Worm (Caenorhabditis elegans) whole organism, early embryonic: ENCODE data around the gene mam-4.

Source experiments
- B0310.2 ChIP-seq: sonication (generic microtip); optimal IDR thresholded peaks from 2 replicates; lab custom pipeline; 2016; ENCODE audit warnings: mild to moderate bottlenecking, missing genetic modification characterization, missing compliant biosample characterization
- F13C5.2 ChIP-seq: sonication (generic microtip); optimal IDR thresholded peaks from 2 replicates; lab custom pipeline; 2017; ENCODE audit warnings: mild to moderate bottlenecking, missing genetic modification characterization, inconsistent platforms, missing compliant biosample characterization
- aly-1 ChIP-seq: sonication (generic microtip); optimal IDR thresholded peaks from 2 replicates; lab custom pipeline; 2016; ENCODE audit warnings: missing genetic modification characterization, missing compliant biosample characterization
- ama-1 ChIP-seq: fragments of 150-350 bp; optimal IDR thresholded peaks from 2 replicates; lab custom pipeline; 2014
- ceh-13 ChIP-seq: fragments of 200-800 bp; sonication (Bioruptor generic); optimal IDR thresholded peaks from 2 replicates; lab custom pipeline; 2018; ENCODE audit warnings: mild to moderate bottlenecking, missing genetic modification characterization, missing compliant biosample characterization
- ceh-36 ChIP-seq: sonication (generic microtip); optimal IDR thresholded peaks from 2 replicates; lab custom pipeline; 2016; ENCODE audit warnings: missing genetic modification characterization, inconsistent platforms, missing compliant biosample characterization
- ets-7 ChIP-seq: sonication (generic microtip); optimal IDR thresholded peaks from 2 replicates; lab custom pipeline; 2016; ENCODE audit warnings: missing genotype, missing genetic modification characterization, missing compliant biosample characterization
- flt-1 ChIP-seq: fragments of 200-800 bp; sonication (Bioruptor generic); IDR thresholded peaks from 2 replicates; pipeline ENCODE4 v1.3.6; 2022; ENCODE audit warnings: missing genetic modification characterization, missing compliant biosample characterization
- hmbx-1 ChIP-seq: sonication (generic microtip); optimal IDR thresholded peaks from 2 replicates; lab custom pipeline; 2016; ENCODE audit warnings: mild to moderate bottlenecking, missing genetic modification characterization, missing compliant biosample characterization
- hmg-4 ChIP-seq: fragments of 200-800 bp; sonication (Bioruptor generic); optimal IDR thresholded peaks from 2 replicates; lab custom pipeline; 2018; ENCODE audit warnings: mild to moderate bottlenecking, missing genetic modification characterization, missing compliant biosample characterization
- hnd-1 ChIP-seq: sonication (generic microtip); optimal IDR thresholded peaks from 2 replicates; lab custom pipeline; 2016; ENCODE audit warnings: missing genetic modification characterization, missing compliant biosample characterization
- pes-1 ChIP-seq: fragments of 200-800 bp; sonication (Bioruptor generic); IDR thresholded peaks from 2 replicates; pipeline ENCODE4 v1.3.6; 2022; ENCODE audit warnings: missing genetic modification reagents, missing genetic modification characterization, missing compliant biosample characterization
- scrt-1 ChIP-seq: fragments of 200-800 bp; sonication (Bioruptor generic); IDR thresholded peaks from 2 replicates; pipeline ENCODE4 v1.3.6; 2022; ENCODE audit warnings: missing genetic modification characterization, missing compliant biosample characterization
- sea-1 ChIP-seq: fragments of 200-800 bp; sonication (Bioruptor generic); conservative IDR thresholded peaks from 2 replicates; pipeline ENCODE4 v1.3.6; 2022; ENCODE audit warnings: missing genetic modification characterization, missing compliant biosample characterization
- tbx-11 ChIP-seq: fragments of 200-800 bp; sonication (Bioruptor generic); IDR thresholded peaks from 2 replicates; pipeline ENCODE4 v1.3.6; 2022; ENCODE audit warnings: missing genetic modification characterization, missing compliant biosample characterization
- tbx-37 ChIP-seq: fragments of 200-800 bp; sonication (Bioruptor generic); conservative IDR thresholded peaks from 2 replicates; pipeline ENCODE4 v1.3.6; 2022; ENCODE audit warnings: missing genetic modification reagents, missing genetic modification characterization, missing compliant biosample characterization
- tra-4 ChIP-seq: sonication (generic microtip); optimal IDR thresholded peaks from 2 replicates; lab custom pipeline; 2017; ENCODE audit warnings: missing genetic modification characterization, missing compliant biosample characterization

mam-4 gene

ce11 chrV:11258896-11259295 lies 10.9 kb downstream of the mam-4 start, which contains the start of gene lgc-36:
TSS of gene lgc-36 (minus strand) at chrV:11258996.
- no peak for TF ChIP-seq flt-1 (GFP tag; lab: Robert Waterston, UW)
- TF ChIP-seq scrt-1 (GFP tag; lab: Robert Waterston, UW), result no peak
- no peak for TF ChIP-seq F13C5.2 (tag; lab: Kevin White, UChicago)
- TF ChIP-seq sea-1 (GFP tag; lab: Robert Waterston, UW), result no peak
- TF ChIP-seq ceh-36, result no peak
- TF ChIP-seq tra-4 (tag; lab: Kevin White, UChicago), result no peak
- no peak for TF ChIP-seq hnd-1
- no peak for TF ChIP-seq tbx-11 (GFP tag; lab: Robert Waterston, UW)
- no peak for TF ChIP-seq tbx-37 (GFP tag; lab: Robert Waterston, UW)
- TF ChIP-seq B0310.2 (tag; lab: Kevin White, UChicago), result no peak
- TF ChIP-seq ama-1 (lab: Kevin White, UChicago), result no peak
- no peak for TF ChIP-seq aly-1 (tag; lab: Kevin White, UChicago)
- no peak for TF ChIP-seq ets-7 (tag; lab: Kevin White, UChicago)
- TF ChIP-seq ceh-13, result no peak
- no peak for TF ChIP-seq pes-1 (GFP tag; lab: Robert Waterston, UW)
- no peak for TF ChIP-seq hmg-4 (GFP tag; lab: Kevin White, UChicago)
- no peak for TF ChIP-seq hmbx-1 (tag; lab: Kevin White, UChicago)

- TF ChIP-seq tbx-11 (GFP tag; lab: Robert Waterston, UW) (no peak), tra-4 (tag; lab: Kevin White, UChicago) (no peak), ets-7 (tag; lab: Kevin White, UChicago) (no peak), F13C5.2 (tag; lab: Kevin White, UChicago) (no peak), tbx-37 (GFP tag; lab: Robert Waterston, UW) (no peak), B0310.2 (tag; lab: Kevin White, UChicago) (no peak), aly-1 (tag; lab: Kevin White, UChicago) (no peak), ceh-13 (no peak), ama-1 (lab: Kevin White, UChicago) (no peak), ceh-36 (no peak), pes-1 (GFP tag; lab: Robert Waterston, UW) (no peak), hmg-4 (GFP tag; lab: Kevin White, UChicago) (no peak), flt-1 (GFP tag; lab: Robert Waterston, UW) (no peak), sea-1 (GFP tag; lab: Robert Waterston, UW) (no peak), hnd-1 (no peak), scrt-1 (GFP tag; lab: Robert Waterston, UW) (no peak), hmbx-1 (tag; lab: Kevin White, UChicago) (no peak)
Observed at ce11 chrV:11260622-11261021, 12.7 kb downstream of the mam-4 start, which contains the start of gene F07B10.7. TSS of gene F07B10.7 (minus strand) at chrV:11260722.

- TF ChIP-seq tra-4 (tag; lab: Kevin White, UChicago) (no peak), tbx-37 (GFP tag; lab: Robert Waterston, UW) (no peak), ceh-13 (no peak), ets-7 (tag; lab: Kevin White, UChicago) (no peak), F13C5.2 (tag; lab: Kevin White, UChicago) (no peak)
Observed at ce11 chrV:11263025-11263424, 15.1 kb downstream of the mam-4 start, which contains the start of gene F07B10.4. TSS of gene F07B10.4 (minus strand) at chrV:11263125.

- TF ChIP-seq hnd-1 (no peak), hmbx-1 (tag; lab: Kevin White, UChicago) (no peak), B0310.2 (tag; lab: Kevin White, UChicago) (no peak)
Observed at ce11 chrV:11265482-11265881, 17.5 kb downstream of the mam-4 start, which contains the start of gene cln-3.1. TSS of gene cln-3.1 (minus strand) at chrV:11265652.

- TF ChIP-seq flt-1 (GFP tag; lab: Robert Waterston, UW) (no peak), scrt-1 (GFP tag; lab: Robert Waterston, UW) (no peak), tra-4 (tag; lab: Kevin White, UChicago) (no peak), aly-1 (tag; lab: Kevin White, UChicago) (no peak), pes-1 (GFP tag; lab: Robert Waterston, UW) (no peak), hmbx-1 (tag; lab: Kevin White, UChicago) (no peak), ets-7 (tag; lab: Kevin White, UChicago) (no peak), hnd-1 (no peak), hmg-4 (GFP tag; lab: Kevin White, UChicago) (no peak), B0310.2 (tag; lab: Kevin White, UChicago) (no peak), sea-1 (GFP tag; lab: Robert Waterston, UW) (no peak), tbx-11 (GFP tag; lab: Robert Waterston, UW) (no peak), ceh-36 (no peak), tbx-37 (GFP tag; lab: Robert Waterston, UW) (no peak), F13C5.2 (tag; lab: Kevin White, UChicago) (no peak), ceh-13 (no peak), ama-1 (lab: Kevin White, UChicago) (no peak)
Observed at ce11 chrV:11266681-11267080, 18.7 kb downstream of the mam-4 start, which contains the start of gene str-116. TSS of gene str-116 (plus strand) at chrV:11266981.

ce11 chrV:11268791-11269190 lies 20.8 kb downstream of the mam-4 start, which contains the start of gene str-115:
TSS of gene str-115 (plus strand) at chrV:11269091.
- TF ChIP-seq hnd-1 (no peak), sea-1 (GFP tag; lab: Robert Waterston, UW) (no peak), ceh-36 (no peak), tbx-37 (GFP tag; lab: Robert Waterston, UW) (no peak), tbx-11 (GFP tag; lab: Robert Waterston, UW) (no peak), flt-1 (GFP tag; lab: Robert Waterston, UW) (no peak), scrt-1 (GFP tag; lab: Robert Waterston, UW) (no peak), B0310.2 (tag; lab: Kevin White, UChicago) (no peak), F13C5.2 (tag; lab: Kevin White, UChicago) (no peak), hmg-4 (GFP tag; lab: Kevin White, UChicago) (no peak)

ce11 chrV:11271051-11271450 lies 23.1 kb downstream of the mam-4 start, which contains the start of gene clec-222:
TSS of gene clec-222 (plus strand) at chrV:11271351.
- TF ChIP-seq sea-1 (GFP tag; lab: Robert Waterston, UW) (no peak), tra-4 (tag; lab: Kevin White, UChicago) (no peak)
